Worm (Caenorhabditis elegans) whole organism, mixed stage, embryonic: Measurements from ENCODE around the gene clec-166.

Source experiments
- cnd-1 ChIP-seq: fragments of 200-800 bp; sonication (Bioruptor generic); optimal IDR thresholded peaks from 2 replicates; lab custom pipeline; 2018; ENCODE audit warnings: mild to moderate bottlenecking, missing genetic modification characterization, missing compliant biosample characterization
- elt-1 ChIP-seq: sonication (generic microtip); optimal IDR thresholded peaks from 2 replicates; lab custom pipeline; 2017; ENCODE audit warnings: missing genetic modification characterization, mild to moderate bottlenecking, missing compliant biosample characterization, antibody characterized with exemption, moderate library complexity, borderline replicate concordance; ENCODE audit not compliant: insufficient read depth
- elt-3 ChIP-seq: fragments of 150-350 bp; optimal IDR thresholded peaks from 2 replicates; lab custom pipeline; 2014; ENCODE audit warnings: missing biosample characterization, missing genetic modification characterization
- nhr-237 ChIP-seq: fragments of 150-350 bp; optimal IDR thresholded peaks from 2 replicates; lab custom pipeline; 2014; ENCODE audit warnings: missing biosample characterization, missing genetic modification characterization
- unc-62 ChIP-seq: fragments of 150-350 bp; optimal IDR thresholded peaks from 2 replicates; lab custom pipeline; 2014; ENCODE audit warnings: missing biosample characterization, missing genetic modification reagents, missing genetic modification characterization

DNA sequence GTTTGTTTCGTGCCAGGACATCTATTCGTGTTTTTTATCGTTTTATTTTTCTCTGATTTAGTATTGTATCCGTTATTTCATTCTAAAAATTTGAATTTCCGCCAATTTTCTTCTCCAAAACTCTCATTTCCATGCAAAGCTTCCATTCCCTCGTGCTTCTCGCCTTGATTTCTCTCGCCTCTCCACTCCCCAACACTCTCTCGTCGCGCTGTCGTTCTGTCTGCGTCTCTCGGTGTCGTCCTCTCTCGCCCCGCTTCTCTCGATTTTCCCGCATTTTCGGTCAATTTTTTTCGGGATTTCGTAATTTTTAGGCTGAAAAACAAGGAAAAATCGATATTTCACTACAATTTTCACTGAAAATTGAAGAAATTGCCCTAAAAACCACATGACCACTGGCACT lies 23.4 kb upstream of the clec-166 start, which contains the start of gene C09E9.1:
- TF ChIP-seq nhr-237 (no peak), cnd-1 (tag; lab: Kevin White, UChicago) (no peak), unc-62 (no peak), elt-3 (tag; lab: Kevin White, UChicago) (no peak), elt-1 (tag; lab: Kevin White, UChicago) (no peak)
